Fruit fly (Drosophila melanogaster): ENCODE data around the gene COX5A.

Gene COX5A

dm6 chr3R:11818930-11819639, at the start of gene COX5A, which contains the start of gene glo:
TSS of gene COX5A (plus strand) at chr3R:11819359.
TSS of gene glo (minus strand) at chr3R:11819420.
- peak; percentile 95 for TF ChIP-seq Mnt (GFP tag; optimal IDR thresholded peaks at IDR 0.05)
- peak; percentile 48 for TF ChIP-seq CG33017 (tag; optimal IDR thresholded peaks at IDR 0.05)
- TF ChIP-seq tj (GFP tag; optimal IDR thresholded peaks at IDR 0.05): peak; percentile 50
- no peak for TF ChIP-seq Hr96 (GFP tag; optimal IDR thresholded peaks at IDR 0.05)
- peak; percentile 81 for TF ChIP-seq CG1620 (GFP tag; optimal IDR thresholded peaks at IDR 0.05)
- TF ChIP-seq CG5204 (GFP tag; optimal IDR thresholded peaks at IDR 0.05): no peak
- TF ChIP-seq CG7045 (GFP tag; optimal IDR thresholded peaks at IDR 0.05): peak; percentile 61
- peak; percentile 77 for TF ChIP-seq ovo (GFP tag; optimal IDR thresholded peaks at IDR 0.05)
- TF ChIP-seq CG14711 (tag; optimal IDR thresholded peaks at IDR 0.05): peak; percentile 85
- peak; percentile 88 for TF ChIP-seq toe (GFP tag; optimal IDR thresholded peaks at IDR 0.05)
- TF ChIP-seq pad (GFP tag; optimal IDR thresholded peaks at IDR 0.05): peak; percentile 60
- TF ChIP-seq CG7101 (tag; optimal IDR thresholded peaks at IDR 0.05): peak; percentile 78
- TF ChIP-seq CG11617 (GFP tag; optimal IDR thresholded peaks at IDR 0.05): peak; percentile 73
- no peak for TF ChIP-seq kay (GFP tag; ENCODE audit: borderline replicate concordance)
- peak; percentile 28 for TF ChIP-seq bab1 (GFP tag; optimal IDR thresholded peaks at IDR 0.05)
- peak; percentile 80 for TF ChIP-seq Crg-1 (GFP tag; optimal IDR thresholded peaks at IDR 0.05)
- peak; percentile 29 for TF ChIP-seq Clk (GFP tag; optimal IDR thresholded peaks at IDR 0.05)
- TF ChIP-seq cic (GFP tag; optimal IDR thresholded peaks at IDR 0.05): no peak
- peak; percentile 76 for TF ChIP-seq CG12768 (GFP tag; optimal IDR thresholded peaks at IDR 0.05)
- no peak for TF ChIP-seq cnc (optimal IDR thresholded peaks at IDR 0.05)

DNA sequence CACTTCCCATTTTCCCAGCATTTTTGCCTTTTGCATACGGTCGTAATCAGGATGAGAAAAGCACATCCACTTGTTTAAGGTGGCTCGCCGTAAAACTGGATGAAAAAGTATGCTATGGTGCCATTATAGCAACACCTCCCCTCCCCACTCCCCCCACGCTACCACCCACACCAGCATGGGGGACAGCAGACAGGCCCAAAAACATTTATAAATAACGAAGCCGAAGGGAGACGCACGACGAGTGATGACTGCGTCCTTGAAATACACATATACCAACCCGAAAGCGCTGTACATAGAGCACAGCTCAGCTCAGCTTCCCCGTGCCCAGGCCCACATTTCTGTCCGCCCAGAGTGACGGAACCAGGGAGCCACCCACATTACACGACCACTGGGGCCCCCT, 48.4 kb upstream of the COX5A start:
- TF ChIP-seq bab1 (GFP tag; optimal IDR thresholded peaks at IDR 0.05) (no peak), CG7101 (tag; optimal IDR thresholded peaks at IDR 0.05) (no peak), CG12768 (GFP tag; optimal IDR thresholded peaks at IDR 0.05) (no peak), cic (GFP tag; optimal IDR thresholded peaks at IDR 0.05) (no peak), tj (GFP tag; optimal IDR thresholded peaks at IDR 0.05) (no peak), cnc (optimal IDR thresholded peaks at IDR 0.05) (no peak), kay (GFP tag; ENCODE audit: borderline replicate concordance) (no peak), CG5204 (GFP tag; optimal IDR thresholded peaks at IDR 0.05) (no peak), toe (GFP tag; optimal IDR thresholded peaks at IDR 0.05) (no peak), Clk (GFP tag; optimal IDR thresholded peaks at IDR 0.05) (no peak), ovo (GFP tag; optimal IDR thresholded peaks at IDR 0.05) (no peak), CG1620 (GFP tag; optimal IDR thresholded peaks at IDR 0.05) (no peak)

DNA sequence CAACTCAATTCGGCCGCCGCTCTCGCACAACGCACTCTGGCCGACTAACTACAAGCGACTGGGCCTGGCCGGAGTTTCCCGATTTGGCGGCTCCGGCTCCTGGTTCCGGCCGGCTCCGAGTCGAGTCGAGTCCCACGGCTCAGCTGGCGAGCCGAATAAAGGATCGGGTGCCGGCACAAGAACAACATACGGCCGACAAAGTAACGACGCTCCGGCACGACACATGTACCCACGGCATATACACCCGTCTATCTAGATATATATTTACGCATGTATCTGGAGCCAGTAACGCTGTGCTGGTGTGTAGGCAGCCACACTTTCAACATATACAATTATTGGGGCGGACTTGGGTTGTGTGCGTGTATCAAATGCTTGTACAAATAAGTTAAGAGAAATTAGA, 47.7 kb upstream of the COX5A start:
- TF ChIP-seq cic (GFP tag; optimal IDR thresholded peaks at IDR 0.05) (no peak), Mnt (GFP tag; optimal IDR thresholded peaks at IDR 0.05) (no peak), toe (GFP tag; optimal IDR thresholded peaks at IDR 0.05) (no peak), pad (GFP tag; optimal IDR thresholded peaks at IDR 0.05) (no peak), CG5204 (GFP tag; optimal IDR thresholded peaks at IDR 0.05) (no peak)

- TF ChIP-seq Mnt (GFP tag; optimal IDR thresholded peaks at IDR 0.05): peak; percentile 20
- TF ChIP-seq CG7045 (GFP tag; optimal IDR thresholded peaks at IDR 0.05): no peak
- TF ChIP-seq kay (GFP tag; ENCODE audit: borderline replicate concordance): peak; percentile 13
- no peak for TF ChIP-seq cnc (optimal IDR thresholded peaks at IDR 0.05)
Measured at dm6 chr3R:11772181-11772827, 46.9 kb upstream of the COX5A start.

DNA sequence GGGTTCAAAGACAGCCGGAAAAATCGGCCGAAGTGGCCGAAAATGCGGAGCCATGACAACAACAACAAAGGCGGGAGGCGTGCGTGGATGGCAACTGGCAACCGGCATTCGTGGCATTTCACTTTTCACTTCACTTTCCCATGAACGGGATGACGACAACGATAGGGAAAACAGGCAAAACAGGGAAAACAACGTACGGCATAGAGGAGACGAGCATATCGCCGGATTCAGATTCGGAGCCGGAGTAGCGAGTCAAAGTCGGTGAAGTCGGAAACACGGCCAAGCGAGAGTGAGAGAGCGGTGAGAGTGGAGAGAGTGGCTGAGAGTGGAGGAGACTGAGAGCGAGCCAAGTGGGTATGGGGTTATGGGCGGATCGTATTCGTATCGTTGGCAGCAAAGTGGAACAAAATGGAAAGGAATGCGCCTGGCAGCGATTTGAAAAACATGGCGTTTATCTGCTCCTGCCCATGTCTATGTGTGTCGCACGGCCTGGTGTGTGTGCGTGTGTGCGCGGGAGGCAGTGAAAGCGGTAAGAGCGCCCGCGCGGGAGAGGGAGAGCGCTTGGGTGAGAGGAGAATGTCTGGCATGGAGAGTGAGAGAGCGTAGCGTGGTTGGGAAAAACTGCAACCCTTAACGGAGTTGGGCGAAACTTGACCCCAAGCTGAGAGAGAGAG, 45.7 kb upstream of the COX5A start:
- TF ChIP-seq CG33017 (tag; optimal IDR thresholded peaks at IDR 0.05) (no peak), cic (GFP tag; optimal IDR thresholded peaks at IDR 0.05) (no peak), Clk (GFP tag; optimal IDR thresholded peaks at IDR 0.05) (no peak), pad (GFP tag; optimal IDR thresholded peaks at IDR 0.05) (no peak), Crg-1 (GFP tag; optimal IDR thresholded peaks at IDR 0.05) (no peak), CG7101 (tag; optimal IDR thresholded peaks at IDR 0.05) (no peak), CG7045 (GFP tag; optimal IDR thresholded peaks at IDR 0.05) (no peak), CG11617 (GFP tag; optimal IDR thresholded peaks at IDR 0.05) (no peak), kay (GFP tag; ENCODE audit: borderline replicate concordance) (no peak), Hr96 (GFP tag; optimal IDR thresholded peaks at IDR 0.05) (no peak)

- TF ChIP-seq CG11617 (GFP tag; optimal IDR thresholded peaks at IDR 0.05): peak; percentile 63
- TF ChIP-seq CG14711 (tag; optimal IDR thresholded peaks at IDR 0.05): peak; percentile 57
- peak; percentile 63 for TF ChIP-seq CG7101 (tag; optimal IDR thresholded peaks at IDR 0.05)
- TF ChIP-seq toe (GFP tag; optimal IDR thresholded peaks at IDR 0.05): no peak
- TF ChIP-seq CG12768 (GFP tag; optimal IDR thresholded peaks at IDR 0.05): peak; percentile 58
- TF ChIP-seq ovo (GFP tag; optimal IDR thresholded peaks at IDR 0.05): no peak
- peak; percentile 79 for TF ChIP-seq CG7045 (GFP tag; optimal IDR thresholded peaks at IDR 0.05)
- no peak for TF ChIP-seq CG5204 (GFP tag; optimal IDR thresholded peaks at IDR 0.05)
- TF ChIP-seq Hr96 (GFP tag; optimal IDR thresholded peaks at IDR 0.05): no peak
- TF ChIP-seq Clk (GFP tag; optimal IDR thresholded peaks at IDR 0.05): peak; percentile 9
- no peak for TF ChIP-seq cnc (optimal IDR thresholded peaks at IDR 0.05)
- TF ChIP-seq pad (GFP tag; optimal IDR thresholded peaks at IDR 0.05): peak; percentile 39
- peak; percentile 84 for TF ChIP-seq CG33017 (tag; optimal IDR thresholded peaks at IDR 0.05)
- TF ChIP-seq Crg-1 (GFP tag; optimal IDR thresholded peaks at IDR 0.05): no peak
Measured at dm6 chr3R:11773999-11774397, 45.2 kb upstream of the COX5A start.

Measured in whole organism, adult.